Worm (Caenorhabditis elegans) whole organism, L1 larva: ENCODE results near the gene Y62E10A.23.

Experiments used
- lin-13 ChIP-seq: fragments of 150-350 bp; optimal IDR thresholded peaks from 2 replicates; lab custom pipeline; 2014; ENCODE audit warnings: missing biosample characterization, missing genetic modification reagents, missing genetic modification characterization
- nhr-12 ChIP-seq: sonication (generic microtip); optimal IDR thresholded peaks from 2 replicates; lab custom pipeline; 2017; ENCODE audit warnings: missing biosample characterization, missing genetic modification characterization
- nhr-237 ChIP-seq: fragments of 150-350 bp; optimal IDR thresholded peaks from 2 replicates; lab custom pipeline; 2014; ENCODE audit warnings: missing biosample characterization, missing genetic modification characterization
- skn-1 ChIP-seq: fragments of 150-350 bp; optimal IDR thresholded peaks from 2 replicates; lab custom pipeline; 2014; ENCODE audit warnings: missing biosample characterization, missing genetic modification characterization
- unc-130 ChIP-seq: fragments of 150-350 bp; optimal IDR thresholded peaks from 2 replicates; lab custom pipeline; 2017; ENCODE audit warnings: missing biosample characterization, missing genetic modification characterization, inconsistent platforms

DNA sequence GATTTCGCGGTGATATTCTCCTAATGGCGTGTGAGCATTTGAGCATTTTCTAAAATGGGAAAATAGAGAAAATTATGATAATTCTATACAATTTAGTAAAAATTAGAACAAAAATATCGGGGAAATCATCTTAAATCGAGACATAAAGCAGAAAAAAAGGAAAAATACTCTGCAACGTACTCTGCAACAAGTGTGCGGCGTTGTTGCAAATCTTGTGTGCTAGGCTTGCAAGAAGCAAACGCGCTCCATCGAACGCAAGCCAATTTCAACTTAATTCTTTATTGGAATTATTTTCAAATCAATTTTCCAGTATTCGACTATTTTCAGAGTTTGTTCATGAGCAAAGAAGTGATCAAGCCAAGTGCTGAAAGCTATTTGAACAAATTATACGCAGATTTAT is at the start of gene Y62E10A.23, which contains the start of the genes Y62E10A.20 and mdt-9:
- TF ChIP-seq skn-1 (tag; lab: Kevin White, UChicago) (peak; percentile 90), unc-130 (tag; lab: Kevin White, UChicago) (peak; percentile 90), nhr-12 (tag; lab: Kevin White, UChicago) (no peak), nhr-237 (tag; lab: Kevin White, UChicago) (no peak), lin-13 (peak; percentile 79)
